Worm (Caenorhabditis elegans) whole organism, midembryonic: ENCODE data around the gene E04F6.4.

Source experiments
- cog-1 ChIP-seq: sonication (generic microtip); optimal IDR thresholded peaks from 2 replicates; lab custom pipeline; 2016; ENCODE audit warnings: missing genetic modification characterization, missing compliant biosample characterization
- flt-1 ChIP-seq: fragments of 200-800 bp; sonication (Bioruptor generic); IDR thresholded peaks from 2 replicates; pipeline ENCODE4 v1.3.6; 2022; ENCODE audit warnings: missing genetic modification characterization, missing compliant biosample characterization
- klf-2 ChIP-seq: fragments of 200-800 bp; sonication (Bioruptor generic); conservative IDR thresholded peaks from 2 replicates; pipeline ENCODE4 v1.3.6; 2022; ENCODE audit warnings: missing genetic modification reagents, missing genetic modification characterization, missing compliant biosample characterization
- med-1 ChIP-seq: sonication (generic microtip); optimal IDR thresholded peaks from 2 replicates; lab custom pipeline; 2017; ENCODE audit warnings: missing genetic modification characterization, mild to moderate bottlenecking, missing compliant biosample characterization, antibody characterized with exemption, missing genetic modification reagents; ENCODE audit not compliant: insufficient read depth
- ztf-23 ChIP-seq: fragments of 200-800 bp; sonication (Bioruptor generic); IDR thresholded peaks from 2 replicates; pipeline ENCODE4 v1.3.6; 2022; ENCODE audit warnings: missing genetic modification reagents, missing genetic modification characterization, missing compliant biosample characterization

- TF ChIP-seq flt-1 (no peak), klf-2 (GFP tag; lab: Robert Waterston, UW) (no peak), med-1 (GFP tag; lab: Kevin White, UChicago) (no peak), cog-1 (tag; lab: Kevin White, UChicago) (no peak), ztf-23 (GFP tag; lab: Robert Waterston, UW) (no peak)
Measured at ce11 chrII:7182630-7183029, 6.6 kb upstream of the E04F6.4 start.
